Worm (Caenorhabditis elegans) whole organism, late embryonic: ENCODE measurements around the gene F38B2.2.

Experiments used
- C08G9.2 ChIP-seq: sonication (generic microtip); optimal IDR thresholded peaks from 2 replicates; lab custom pipeline; 2016; ENCODE audit warnings: mild to moderate bottlenecking, missing genetic modification characterization, moderate library complexity, missing compliant biosample characterization
- ceh-22 ChIP-seq: sonication (generic microtip); optimal IDR thresholded peaks from 2 replicates; lab custom pipeline; 2017; ENCODE audit warnings: missing biosample characterization, missing genetic modification characterization
- ceh-9 ChIP-seq: sonication (generic microtip); optimal IDR thresholded peaks from 2 replicates; lab custom pipeline; 2016; ENCODE audit warnings: mild to moderate bottlenecking, missing genetic modification characterization, inconsistent platforms, missing compliant biosample characterization
- fax-1 ChIP-seq: sonication (generic microtip); optimal IDR thresholded peaks from 2 replicates; lab custom pipeline; 2016; ENCODE audit warnings: missing genotype, missing genetic modification characterization, missing compliant biosample characterization
- nfya-1 ChIP-seq: sonication (generic microtip); optimal IDR thresholded peaks from 2 replicates; lab custom pipeline; 2017; ENCODE audit warnings: missing genetic modification characterization, mild to moderate bottlenecking, missing compliant biosample characterization, antibody characterized with exemption, moderate library complexity
- nhr-232 ChIP-seq: sonication (generic microtip); optimal IDR thresholded peaks from 2 replicates; lab custom pipeline; 2016; ENCODE audit warnings: missing genetic modification characterization, missing compliant biosample characterization
- pag-3 ChIP-seq: sonication (generic microtip); optimal IDR thresholded peaks from 2 replicates; lab custom pipeline; 2016; ENCODE audit warnings: missing compliant biosample characterization, missing genetic modification characterization, borderline replicate concordance
- pha-2 ChIP-seq: sonication (generic microtip); optimal IDR thresholded peaks from 2 replicates; lab custom pipeline; 2017; ENCODE audit warnings: mild to moderate bottlenecking, missing genetic modification characterization, missing compliant biosample characterization
- pha-4 ChIP-seq: fragments of 150-350 bp; optimal IDR thresholded peaks from 2 replicates; lab custom pipeline; 2018; ENCODE audit warnings: missing biosample characterization, missing genetic modification reagents, missing genetic modification characterization

DNA sequence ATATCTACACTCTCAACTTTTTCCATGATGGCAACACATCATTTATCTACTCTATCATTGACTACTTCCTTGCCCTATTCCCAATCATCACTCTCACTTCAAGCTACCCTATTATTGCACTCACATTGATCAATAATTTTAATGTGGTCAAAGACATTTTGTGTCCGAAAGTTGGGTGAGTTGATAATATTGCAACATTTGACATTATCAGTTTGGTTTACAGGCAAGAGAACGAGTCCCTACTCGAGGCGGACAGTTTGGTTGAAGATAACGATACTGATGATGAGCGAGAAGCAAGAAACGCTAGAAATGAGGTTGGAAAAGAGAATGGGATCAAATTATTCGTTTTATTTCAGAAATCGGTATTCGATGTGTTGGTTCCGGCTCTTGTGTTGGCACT lies 14.5 kb downstream of the F38B2.2 start:
- TF ChIP-seq C08G9.2 (tag; lab: Kevin White, UChicago) (no peak), fax-1 (tag; lab: Kevin White, UChicago) (no peak), nhr-232 (no peak), nfya-1 (tag; lab: Kevin White, UChicago) (no peak), pha-2 (no peak), pag-3 (tag; lab: Kevin White, UChicago) (no peak), pha-4 (tag; lab: Kevin White, UChicago) (no peak), ceh-22 (tag; lab: Kevin White, UChicago) (no peak), ceh-9 (no peak)
